Worm (Caenorhabditis elegans): ENCODE data around the gene glb-3.

- TF ChIP-seq zip-5 (tag; optimal IDR thresholded peaks at IDR 0.05) (no peak), nhr-11 (tag; optimal IDR thresholded peaks at IDR 0.05) (no peak), ztf-16 (tag; optimal IDR thresholded peaks at IDR 0.05) (no peak), pha-4 (tag; optimal IDR thresholded peaks at IDR 0.05) (no peak), ama-1 (optimal IDR thresholded peaks at IDR 0.05) (no peak), sdc-2 (tag; optimal IDR thresholded peaks at IDR 0.05) (no peak)
Observed at ce11 chrV:11161791-11162190, 27.4 kb downstream of the glb-3 start, which contains the start of gene srg-41.
